Fruit fly (Drosophila melanogaster): ENCODE results near the gene qua.

qua gene

dm6 chr2L:17457944-17458343, 39.1 kb downstream of the qua start, which contains the start of gene CG18563:
CG18563 (minus strand) TSS chr2L:17458044.
- no peak for TF ChIP-seq Jra (GFP tag; optimal IDR thresholded peaks at IDR 0.05)
- TF ChIP-seq foxo (GFP tag; optimal IDR thresholded peaks at IDR 0.05) = no peak
- no peak for TF ChIP-seq N (GFP tag; optimal IDR thresholded peaks at IDR 0.05)
- TF ChIP-seq Sp1 (GFP tag; optimal IDR thresholded peaks at IDR 0.05) = no peak
- TF ChIP-seq Hnf4 (GFP tag; optimal IDR thresholded peaks at IDR 0.05) = no peak
- TF ChIP-seq Hr78 (GFP tag; optimal IDR thresholded peaks at IDR 0.05) = no peak
- no peak for TF ChIP-seq sage (GFP tag; optimal IDR thresholded peaks at IDR 0.05)
- TF ChIP-seq brk (GFP tag; optimal IDR thresholded peaks at IDR 0.05) = no peak

- TF ChIP-seq Rel (GFP tag; optimal IDR thresholded peaks at IDR 0.05) (no peak), Rel (tag; optimal IDR thresholded peaks at IDR 0.05) (peak; percentile 89), Hnf4 (GFP tag; optimal IDR thresholded peaks at IDR 0.05) (no peak)
Observed at dm6 chr2L:17455823-17456222, 41.2 kb downstream of the qua start, which contains the start of gene SPH93. SPH93 (minus strand) TSS chr2L:17455923.

- TF ChIP-seq tai (GFP tag; optimal IDR thresholded peaks at IDR 0.05) = no peak
- TF ChIP-seq Sp1 (GFP tag; optimal IDR thresholded peaks at IDR 0.05) = no peak
- no peak for TF ChIP-seq pan (optimal IDR thresholded peaks at IDR 0.05)
- no peak for TF ChIP-seq Rel (GFP tag; optimal IDR thresholded peaks at IDR 0.05)
- no peak for TF ChIP-seq Rel (tag; optimal IDR thresholded peaks at IDR 0.05)
- TF ChIP-seq Jra (GFP tag; optimal IDR thresholded peaks at IDR 0.05) = no peak
- TF ChIP-seq dl (GFP tag; optimal IDR thresholded peaks at IDR 0.05; ENCODE audit: insufficient read depth in 1 of 2, partially characterized antibody in 2 of 2) = no peak
- no peak for TF ChIP-seq jim (GFP tag; optimal IDR thresholded peaks at IDR 0.05)
- no peak for TF ChIP-seq N (GFP tag; optimal IDR thresholded peaks at IDR 0.05)
- TF ChIP-seq fru (GFP tag; optimal IDR thresholded peaks at IDR 0.05) = no peak
- no peak for TF ChIP-seq h (GFP tag; optimal IDR thresholded peaks at IDR 0.05)
- TF ChIP-seq usp (GFP tag; optimal IDR thresholded peaks at IDR 0.05) = no peak
- TF ChIP-seq sage (GFP tag; optimal IDR thresholded peaks at IDR 0.05) = no peak
- TF ChIP-seq dsf (GFP tag; optimal IDR thresholded peaks at IDR 0.05; ENCODE audit: borderline replicate concordance) = no peak
- TF ChIP-seq brk (GFP tag; optimal IDR thresholded peaks at IDR 0.05) = no peak
Observed at dm6 chr2L:17452624-17453023, 44.4 kb downstream of the qua start, which contains the start of gene CG5050. CG5050 (plus strand) TSS chr2L:17452924.

dm6 chr2L:17452084-17452483, 44.9 kb downstream of the qua start:
- TF ChIP-seq foxo (GFP tag; optimal IDR thresholded peaks at IDR 0.05) (no peak), br (GFP tag; optimal IDR thresholded peaks at IDR 0.05) (no peak), CrebA (GFP tag; optimal IDR thresholded peaks at IDR 0.05; ENCODE audit: borderline replicate concordance) (no peak), ey (GFP tag; optimal IDR thresholded peaks at IDR 0.05) (no peak), N (GFP tag; optimal IDR thresholded peaks at IDR 0.05) (no peak), usp (GFP tag; optimal IDR thresholded peaks at IDR 0.05) (no peak), fru (GFP tag; optimal IDR thresholded peaks at IDR 0.05) (no peak), rgr (GFP tag; optimal IDR thresholded peaks at IDR 0.05) (no peak), brk (GFP tag; optimal IDR thresholded peaks at IDR 0.05) (no peak)

dm6 chr2L:17450505-17451415, 46.2 kb downstream of the qua start:
- peak in 1 of 2 experiments; percentile 63 for TF ChIP-seq dl (GFP tag; optimal IDR thresholded peaks at IDR 0.05; ENCODE audit: insufficient read depth in 1 of 2, partially characterized antibody in 2 of 2)
- no peak for TF ChIP-seq pan (optimal IDR thresholded peaks at IDR 0.05)
- no peak for TF ChIP-seq N (GFP tag; optimal IDR thresholded peaks at IDR 0.05)
- TF ChIP-seq lola (GFP tag; optimal IDR thresholded peaks at IDR 0.05) = no peak
- peak; percentile 65 for TF ChIP-seq psq (GFP tag; optimal IDR thresholded peaks at IDR 0.05)
- no peak for TF ChIP-seq dsf (GFP tag; optimal IDR thresholded peaks at IDR 0.05; ENCODE audit: borderline replicate concordance)
- TF ChIP-seq brk (GFP tag; optimal IDR thresholded peaks at IDR 0.05) = peak; percentile 3
- peak; percentile 27 for TF ChIP-seq CG32264 (GFP tag; optimal IDR thresholded peaks at IDR 0.05)
- no peak for TF ChIP-seq sage (GFP tag; optimal IDR thresholded peaks at IDR 0.05)
- TF ChIP-seq br (GFP tag; optimal IDR thresholded peaks at IDR 0.05) = peak; percentile 64
- peak; percentile 72 for TF ChIP-seq HLH106 (tag; optimal IDR thresholded peaks at IDR 0.05)
- no peak for TF ChIP-seq Dfd (GFP tag; optimal IDR thresholded peaks at IDR 0.05)
- no peak for TF ChIP-seq Mio (GFP tag; optimal IDR thresholded peaks at IDR 0.05)
- TF ChIP-seq Dif (GFP tag; optimal IDR thresholded peaks at IDR 0.05; ENCODE audit: partially characterized antibody) = peak; percentile 32
- peak; percentile 75 for TF ChIP-seq Sp1 (GFP tag; optimal IDR thresholded peaks at IDR 0.05)
- no peak for TF ChIP-seq CrebA (GFP tag; optimal IDR thresholded peaks at IDR 0.05; ENCODE audit: borderline replicate concordance)
- peak; percentile 73 for TF ChIP-seq Hnf4 (GFP tag; optimal IDR thresholded peaks at IDR 0.05)
- peak; percentile 86 for TF ChIP-seq rgr (GFP tag; optimal IDR thresholded peaks at IDR 0.05)
- peak; percentile 82 for TF ChIP-seq h (GFP tag; optimal IDR thresholded peaks at IDR 0.05)
- TF ChIP-seq sv (GFP tag; optimal IDR thresholded peaks at IDR 0.05) = peak; percentile 7
- TF ChIP-seq dmrt93B (GFP tag; optimal IDR thresholded peaks at IDR 0.05) = peak; percentile 20
- TF ChIP-seq usp (GFP tag; optimal IDR thresholded peaks at IDR 0.05) = no peak
- peak; percentile 77 for TF ChIP-seq ey (GFP tag; optimal IDR thresholded peaks at IDR 0.05)
- TF ChIP-seq woc (GFP tag; optimal IDR thresholded peaks at IDR 0.05) = peak; percentile 47
- TF ChIP-seq Jra (GFP tag; optimal IDR thresholded peaks at IDR 0.05) = peak; percentile 71
- no peak for TF ChIP-seq GATAd (GFP tag; optimal IDR thresholded peaks at IDR 0.05)
- TF ChIP-seq Rel (GFP tag; optimal IDR thresholded peaks at IDR 0.05) = no peak
- no peak for TF ChIP-seq Rel (tag; optimal IDR thresholded peaks at IDR 0.05)
- TF ChIP-seq Myc (optimal IDR thresholded peaks at IDR 0.05) = no peak
- TF ChIP-seq fru (GFP tag; optimal IDR thresholded peaks at IDR 0.05) = peak; percentile 79
- peak; percentile 78 for TF ChIP-seq OdsH (GFP tag; optimal IDR thresholded peaks at IDR 0.05)
- peak; percentile 43 for TF ChIP-seq CG9705 (GFP tag; optimal IDR thresholded peaks at IDR 0.05)
- peak in 1 of 2 experiments; percentile 83 for TF ChIP-seq foxo (GFP tag; optimal IDR thresholded peaks at IDR 0.05)

Measured in whole organism, wandering third instar larva.